Fruit fly (Drosophila melanogaster): ENCODE results near the gene CG7888.
A peak's percentile ranks its signal among the peaks of the same experiment; 100 is the strongest.

CG7888 gene

dm6 chr3L:11091943-11092609, 38.2 kb downstream of the CG7888 start (continued):
- TF ChIP-seq HLHmδ (GFP tag; optimal IDR thresholded peaks at IDR 0.05): peak; percentile 33
- no peak for TF ChIP-seq aop (GFP tag; IDR thresholded peaks at IDR 0.05)
- TF ChIP-seq Gsc (GFP tag; IDR thresholded peaks at IDR 0.05): no peak
- peak; percentile 52 for TF ChIP-seq CG18764 (GFP tag; optimal IDR thresholded peaks at IDR 0.05)
- TF ChIP-seq Asciz (GFP tag; optimal IDR thresholded peaks at IDR 0.05): peak; percentile 14
- TF ChIP-seq E2f2 (GFP tag; IDR thresholded peaks at IDR 0.05): peak; percentile 34; the same call in 1 of the 2 replicates
- TF ChIP-seq CrebB (tag; optimal IDR thresholded peaks at IDR 0.05): no peak
- peak; percentile 60 for TF ChIP-seq Deaf1 (tag; optimal IDR thresholded peaks at IDR 0.05)
- no peak for TF ChIP-seq CG7987 (GFP tag; optimal IDR thresholded peaks at IDR 0.05)
- peak; percentile 96 for TF ChIP-seq sr (GFP tag; IDR thresholded peaks at IDR 0.05)
- no peak for TF ChIP-seq fd102C (GFP tag; optimal IDR thresholded peaks at IDR 0.05)
- TF ChIP-seq CG4360 (GFP tag; IDR thresholded peaks at IDR 0.05): no peak
- no peak for TF ChIP-seq Atf3 (GFP tag; optimal IDR thresholded peaks at IDR 0.05)
- TF ChIP-seq p53 (GFP tag; optimal IDR thresholded peaks at IDR 0.05): peak; percentile 29
- TF ChIP-seq Nf-YC (tag; optimal IDR thresholded peaks at IDR 0.05): peak; percentile 10
- peak; percentile 45 for TF ChIP-seq btn (GFP tag; optimal IDR thresholded peaks at IDR 0.05)
- TF ChIP-seq Hmx (GFP tag; optimal IDR thresholded peaks at IDR 0.05): no peak
- peak; percentile 6 for TF ChIP-seq Oli (tag; optimal IDR thresholded peaks at IDR 0.05)
- peak; percentile 4 for TF ChIP-seq bab2 (GFP tag; optimal IDR thresholded peaks at IDR 0.05)
- TF ChIP-seq Ada2b (GFP tag; IDR thresholded peaks at IDR 0.05): no peak
- TF ChIP-seq Side (GFP tag; optimal IDR thresholded peaks at IDR 0.05): peak; percentile 76
- TF ChIP-seq Dll (GFP tag; IDR thresholded peaks at IDR 0.05; ENCODE audit: partially characterized antibody): no peak
- TF ChIP-seq ro (GFP tag; IDR thresholded peaks at IDR 0.05): no peak
- TF ChIP-seq eyg (GFP tag; optimal IDR thresholded peaks at IDR 0.05): peak; percentile 27
- TF ChIP-seq CG18476 (GFP tag; optimal IDR thresholded peaks at IDR 0.05): no peak
- peak; percentile 43 for TF ChIP-seq CG7839 (tag; optimal IDR thresholded peaks at IDR 0.05)
- no peak for TF ChIP-seq CG1832 (GFP tag; optimal IDR thresholded peaks at IDR 0.05)
- 0 out of 2 replicates have a peak, but pooled peaks have one; percentile 24 for TF ChIP-seq CG4404 (GFP tag; IDR thresholded peaks at IDR 0.05)
- TF ChIP-seq CG6689 (GFP tag; IDR thresholded peaks at IDR 0.05): no peak
- no peak for TF ChIP-seq hth (optimal IDR thresholded peaks at IDR 0.05)
- peak; percentile 67 for TF ChIP-seq CG1647 (GFP tag; optimal IDR thresholded peaks at IDR 0.05)
- no peak for TF ChIP-seq CG15011 (GFP tag; optimal IDR thresholded peaks at IDR 0.05)

dm6 chr3L:11092610-11092961, 38.8 kb downstream of the CG7888 start:
- no peak for TF ChIP-seq CG9215 (GFP tag; IDR thresholded peaks at IDR 0.05)
- no peak for TF ChIP-seq Ptx1 (GFP tag; IDR thresholded peaks at IDR 0.05)
- no peak for TF ChIP-seq CG18599 (GFP tag; optimal IDR thresholded peaks at IDR 0.05)
- peak; percentile 89 for TF ChIP-seq cg (GFP tag; optimal IDR thresholded peaks at IDR 0.05)
- no peak for TF ChIP-seq ssp (GFP tag; IDR thresholded peaks at IDR 0.05)
- TF ChIP-seq fd96Cb (tag; optimal IDR thresholded peaks at IDR 0.05): no peak
- no peak for TF ChIP-seq lmd (GFP tag; IDR thresholded peaks at IDR 0.05)
- TF ChIP-seq pros (GFP tag; optimal IDR thresholded peaks at IDR 0.05): no peak
- peak; percentile 34 to 66 for TF ChIP-seq Trl (optimal IDR thresholded peaks at IDR 0.05)
- TF ChIP-seq Trl (GFP tag; optimal IDR thresholded peaks at IDR 0.05): no peak
- TF ChIP-seq Bdp1 (GFP tag; optimal IDR thresholded peaks at IDR 0.05): no peak
- TF ChIP-seq CG8478 (optimal IDR thresholded peaks at IDR 0.05): no peak
- no peak for TF ChIP-seq Dek (tag; optimal IDR thresholded peaks at IDR 0.05)
- TF ChIP-seq CG34422 (GFP tag; IDR thresholded peaks at IDR 0.05): no peak
- TF ChIP-seq pho (GFP tag; optimal IDR thresholded peaks at IDR 0.05): no peak
- TF ChIP-seq HLH4C (GFP tag; IDR thresholded peaks at IDR 0.05; ENCODE audit: partially characterized antibody): no peak
- TF ChIP-seq CG6765 (GFP tag; optimal IDR thresholded peaks at IDR 0.05): no peak
- TF ChIP-seq Dbx (GFP tag; IDR thresholded peaks at IDR 0.05): no peak
- TF ChIP-seq CHES-1-like (GFP tag; optimal IDR thresholded peaks at IDR 0.05): peak; percentile 3

All from whole organism, embryonic.